Worm (Caenorhabditis elegans): ENCODE data around the gene Y39G8B.9.

ce11 chrII:13977701-13978100 is 3.5 kb upstream of the Y39G8B.9 start:
- TF ChIP-seq daf-12 (tag; optimal IDR thresholded peaks at IDR 0.05) (no peak), cey-2 (tag; optimal IDR thresholded peaks at IDR 0.05; ENCODE audit: borderline replicate concordance, insufficient read depth) (no peak), ztf-7 (tag; optimal IDR thresholded peaks at IDR 0.05) (no peak), lir-3 (tag; optimal IDR thresholded peaks at IDR 0.05) (no peak), unc-39 (tag; optimal IDR thresholded peaks at IDR 0.05) (no peak), fos-1 (tag; optimal IDR thresholded peaks at IDR 0.05) (no peak), lim-7 (GFP tag; IDR thresholded peaks at IDR 0.05) (no peak)
